Worm (Caenorhabditis elegans) whole organism, young adult: ENCODE measurements around the gene unc-61.

Experiments used
- Y79H2A.3 ChIP-seq: fragments of 200-800 bp; sonication (Bioruptor generic); conservative IDR thresholded peaks from 2 replicates; pipeline ENCODE4 v1.3.6; 2022; ENCODE audit warnings: missing genetic modification reagents, missing genetic modification characterization, missing compliant biosample characterization
- bed-2 ChIP-seq: fragments of 200-800 bp; sonication (Bioruptor generic); IDR thresholded peaks from 2 replicates; pipeline ENCODE4 v1.3.6; 2022; ENCODE audit warnings: missing genetic modification reagents, missing genetic modification characterization, missing compliant biosample characterization
- madf-3 ChIP-seq: fragments of 200-800 bp; sonication (Bioruptor generic); IDR thresholded peaks from 2 replicates; pipeline ENCODE4 v1.3.6; 2022; ENCODE audit warnings: missing genetic modification reagents, missing genetic modification characterization, missing compliant biosample characterization
- nhr-27 ChIP-seq: fragments of 200-800 bp; sonication (Bioruptor generic); optimal IDR thresholded peaks from 2 replicates; lab custom pipeline; 2018; ENCODE audit warnings: mild to moderate bottlenecking, missing genetic modification characterization, moderate library complexity, missing compliant biosample characterization
- unc-130 ChIP-seq: sonication (generic microtip); optimal IDR thresholded peaks from 2 replicates; lab custom pipeline; 2016; ENCODE audit warnings: missing genetic modification reagents, missing genetic modification characterization, missing compliant biosample characterization

DNA sequence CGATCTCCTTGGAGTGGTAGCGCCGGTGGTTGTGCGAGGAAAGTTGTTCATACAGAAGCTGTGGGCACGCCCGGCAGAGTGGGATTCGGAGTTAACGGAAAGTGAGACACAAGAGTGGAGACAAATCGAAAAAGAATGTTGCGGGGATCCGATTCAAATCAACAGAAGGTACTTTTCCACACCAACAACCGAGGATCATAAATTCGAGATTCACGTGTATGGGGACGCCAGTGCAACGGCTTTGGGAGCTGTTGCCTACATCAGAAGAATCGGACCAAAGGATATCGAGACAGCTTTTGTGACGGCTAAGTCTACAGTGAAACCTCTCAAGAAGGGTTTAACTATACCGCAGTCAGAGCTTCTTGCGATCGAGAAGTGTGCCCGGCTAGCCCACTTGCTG is 29.5 kb upstream of the unc-61 start:
- no peak for TF ChIP-seq Y79H2A.3 (GFP tag; lab: Robert Waterston, UW)
- no peak for TF ChIP-seq bed-2 (GFP tag; lab: Robert Waterston, UW)
- TF ChIP-seq unc-130, result no peak
- no peak for TF ChIP-seq nhr-27 (tag; lab: Kevin White, UChicago)
- no peak for TF ChIP-seq madf-3 (GFP tag; lab: Robert Waterston, UW)
